Fruit fly (Drosophila melanogaster): Measurements from ENCODE around the gene CG5746.
A peak's percentile ranks its signal among the peaks of the same experiment; 100 is the strongest.

The CG5746 gene

dm6 chr3R:24294784-24295555 is 53.6 kb downstream of the CG5746 start, which contains the start of gene crb (continued):
- TF ChIP-seq CG11247 (GFP tag; IDR thresholded peaks at IDR 0.05), result peak; percentile 39; the same call in 1 of the 2 replicates
- peak; percentile 75 for TF ChIP-seq CG13894 (tag; optimal IDR thresholded peaks at IDR 0.05)
- TF ChIP-seq ac (GFP tag; optimal IDR thresholded peaks at IDR 0.05), result no peak
- no peak for TF ChIP-seq CG30431 (GFP tag; optimal IDR thresholded peaks at IDR 0.05)
- peak; percentile 47 to 71 for TF ChIP-seq Hr51 (GFP tag; optimal IDR thresholded peaks at IDR 0.05)
- no peak for TF ChIP-seq vnd (GFP tag; IDR thresholded peaks at IDR 0.05; ENCODE audit: partially characterized antibody)
- TF ChIP-seq CG11456 (GFP tag; IDR thresholded peaks at IDR 0.05), result 0 out of 3 replicates have a peak, but pooled peaks have one; percentile 43
- 0 out of 2 replicates have a peak, but pooled peaks have one; percentile 25 for TF ChIP-seq CG10321 (GFP tag; IDR thresholded peaks at IDR 0.05)
- no peak for TF ChIP-seq Dfd (GFP tag; optimal IDR thresholded peaks at IDR 0.05)
- peak; percentile 11 for TF ChIP-seq CG1602 (GFP tag; optimal IDR thresholded peaks at IDR 0.05)
- TF ChIP-seq CG15269 (tag; optimal IDR thresholded peaks at IDR 0.05), result peak; percentile 60
- no peak for TF ChIP-seq aop (GFP tag; IDR thresholded peaks at IDR 0.05)
- peak; percentile 85 for TF ChIP-seq E2f2 (GFP tag; IDR thresholded peaks at IDR 0.05)
- peak; percentile 37 for TF ChIP-seq hbn (GFP tag; IDR thresholded peaks at IDR 0.05; ENCODE audit: partially characterized antibody)
- peak; percentile 54 for TF ChIP-seq CG5180 (GFP tag; optimal IDR thresholded peaks at IDR 0.05)
- no peak for TF ChIP-seq cad (GFP tag; optimal IDR thresholded peaks at IDR 0.05)
- TF ChIP-seq CG7745 (tag; optimal IDR thresholded peaks at IDR 0.05), result no peak
- no peak for TF ChIP-seq CG4404 (GFP tag; IDR thresholded peaks at IDR 0.05)
- TF ChIP-seq dmrt11E (tag; optimal IDR thresholded peaks at IDR 0.05), result peak; percentile 39
- TF ChIP-seq Pdp1 (GFP tag; optimal IDR thresholded peaks at IDR 0.05), result peak; percentile 55 to 85
- TF ChIP-seq Blimp-1 (GFP tag; optimal IDR thresholded peaks at IDR 0.05), result no peak
- peak; percentile 73 for TF ChIP-seq B-H2 (GFP tag; optimal IDR thresholded peaks at IDR 0.05)
- peak; percentile 38 for TF ChIP-seq CG17385 (GFP tag; optimal IDR thresholded peaks at IDR 0.05)
- peak; percentile 14 for TF ChIP-seq zf30C (GFP tag; optimal IDR thresholded peaks at IDR 0.05)
- no peak for TF ChIP-seq CTCF (GFP tag; optimal IDR thresholded peaks at IDR 0.05)
- no peak for TF ChIP-seq CG11398 (GFP tag; optimal IDR thresholded peaks at IDR 0.05)
- TF ChIP-seq crol (GFP tag; IDR thresholded peaks at IDR 0.05), result no peak; the same call in 1 of the 2 replicates
- TF ChIP-seq CG12744 (GFP tag; optimal IDR thresholded peaks at IDR 0.05), result peak; percentile 55
- TF ChIP-seq CG3838 (GFP tag; optimal IDR thresholded peaks at IDR 0.05), result no peak
- TF ChIP-seq ato (GFP tag; IDR thresholded peaks at IDR 0.05; ENCODE audit: partially characterized antibody), result peak; percentile 56; the same call in 1 of the 2 replicates
- peak; percentile 17 for TF ChIP-seq gcm2 (GFP tag; optimal IDR thresholded peaks at IDR 0.05)
- no peak for TF ChIP-seq CG11695 (GFP tag; IDR thresholded peaks at IDR 0.05)
- no peak for TF ChIP-seq CG12236 (GFP tag; optimal IDR thresholded peaks at IDR 0.05)
- TF ChIP-seq CG17568 (GFP tag; optimal IDR thresholded peaks at IDR 0.05), result peak; percentile 36
- no peak for TF ChIP-seq salm (tag; optimal IDR thresholded peaks at IDR 0.05)
- TF ChIP-seq CG10565 (GFP tag; optimal IDR thresholded peaks at IDR 0.05), result no peak
- peak; percentile 72 for TF ChIP-seq CG10543 (GFP tag; optimal IDR thresholded peaks at IDR 0.05)
- TF ChIP-seq CG11723 (GFP tag; optimal IDR thresholded peaks at IDR 0.05), result peak; percentile 18
- no peak for TF ChIP-seq yki (optimal IDR thresholded peaks at IDR 0.05)
- no peak for TF ChIP-seq dimm (GFP tag; IDR thresholded peaks at IDR 0.05)
- TF ChIP-seq oc (tag; optimal IDR thresholded peaks at IDR 0.05), result peak; percentile 25
- peak; percentile 77 for TF ChIP-seq sqz (GFP tag; optimal IDR thresholded peaks at IDR 0.05)
- TF ChIP-seq fru (optimal IDR thresholded peaks at IDR 0.05), result no peak
- TF ChIP-seq Ada2b (GFP tag; IDR thresholded peaks at IDR 0.05), result peak; percentile 42; the same call in 1 of the 2 replicates
- TF ChIP-seq CG32767 (GFP tag; IDR thresholded peaks at IDR 0.05), result no peak
- TF ChIP-seq NfI (GFP tag; optimal IDR thresholded peaks at IDR 0.05), result peak; percentile 36
- peak; percentile 46; the same call in 1 of the 2 replicates for TF ChIP-seq HLH3B (GFP tag; IDR thresholded peaks at IDR 0.05)
- TF ChIP-seq CG17802 (tag; optimal IDR thresholded peaks at IDR 0.05), result no peak
- TF ChIP-seq CG4282 (GFP tag; optimal IDR thresholded peaks at IDR 0.05), result peak; percentile 94
- no peak for TF ChIP-seq Hr39 (optimal IDR thresholded peaks at IDR 0.05)
